Fruit fly (Drosophila melanogaster): Measurements from ENCODE around the gene Ugt302C1.

Gene Ugt302C1

DNA sequence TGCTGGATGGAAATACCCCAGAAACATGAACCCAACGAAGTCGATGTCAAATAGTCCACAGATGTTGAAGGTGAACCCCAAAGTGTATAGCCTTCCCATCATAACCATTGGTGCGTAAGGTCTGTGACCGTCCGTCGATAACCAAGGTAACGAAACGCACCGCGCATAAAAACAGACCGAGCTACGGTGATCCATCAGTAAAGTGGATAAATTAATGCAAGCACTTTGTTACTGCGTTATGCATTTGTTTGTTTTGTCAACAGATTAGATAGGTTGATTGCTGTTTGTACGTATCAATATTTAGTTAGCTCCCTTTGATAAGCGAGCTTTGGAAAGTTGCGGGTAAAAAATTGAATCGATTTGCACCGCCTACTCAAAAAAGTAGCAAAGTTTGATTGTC, 21.4 kb downstream of the Ugt302C1 start (continued):
- no peak for TF ChIP-seq ranshi (GFP tag; IDR thresholded peaks at IDR 0.05)
- TF ChIP-seq CG11696 (GFP tag; IDR thresholded peaks at IDR 0.05): no peak
- peak; percentile 13 for TF ChIP-seq dmrt99B (tag; optimal IDR thresholded peaks at IDR 0.05)
- TF ChIP-seq pfk (GFP tag; optimal IDR thresholded peaks at IDR 0.05): no peak
- peak; percentile 1 for TF ChIP-seq CG3281 (GFP tag; optimal IDR thresholded peaks at IDR 0.05)
- TF ChIP-seq sens (GFP tag): peak; percentile 60
- TF ChIP-seq chinmo (GFP tag; IDR thresholded peaks at IDR 0.05; ENCODE audit: partially characterized antibody): no peak
- no peak for TF ChIP-seq sima (GFP tag; optimal IDR thresholded peaks at IDR 0.05)
- peak; percentile 17 for TF ChIP-seq HHEX (GFP tag; optimal IDR thresholded peaks at IDR 0.05)
- TF ChIP-seq CG15479 (GFP tag; optimal IDR thresholded peaks at IDR 0.05): no peak
- TF ChIP-seq CG2120 (GFP tag; optimal IDR thresholded peaks at IDR 0.05): no peak
- TF ChIP-seq ci (GFP tag; IDR thresholded peaks at IDR 0.05): 0 out of 3 replicates have a peak, but pooled peaks have one; percentile 14
- peak; percentile 26 for TF ChIP-seq unpg (GFP tag; optimal IDR thresholded peaks at IDR 0.05)
- no peak for TF ChIP-seq btn (GFP tag; optimal IDR thresholded peaks at IDR 0.05)
- TF ChIP-seq CoRest (tag; optimal IDR thresholded peaks at IDR 0.05): no peak
- peak; percentile 40 for TF ChIP-seq BtbVII (GFP tag; optimal IDR thresholded peaks at IDR 0.05)
- no peak for TF ChIP-seq CG5180 (GFP tag; optimal IDR thresholded peaks at IDR 0.05)
- TF ChIP-seq Meics (GFP tag; optimal IDR thresholded peaks at IDR 0.05): peak; percentile 90
- TF ChIP-seq CG8290 (GFP tag; optimal IDR thresholded peaks at IDR 0.05): no peak
- peak in 1 of 2 experiments; percentile 12 for TF ChIP-seq CG8290 (tag; optimal IDR thresholded peaks at IDR 0.05)
- peak; percentile 49 for TF ChIP-seq wek (GFP tag; optimal IDR thresholded peaks at IDR 0.05)
- no peak for TF ChIP-seq sisA (GFP tag; IDR thresholded peaks at IDR 0.05)
- no peak for TF ChIP-seq MBD-R2 (GFP tag; IDR thresholded peaks at IDR 0.05)
- TF ChIP-seq mirr (GFP tag; optimal IDR thresholded peaks at IDR 0.05): peak; percentile 63
- TF ChIP-seq Spps (tag; optimal IDR thresholded peaks at IDR 0.05): no peak
- peak; percentile 38 for TF ChIP-seq Asciz (GFP tag; optimal IDR thresholded peaks at IDR 0.05)
- no peak for TF ChIP-seq Oli (tag; optimal IDR thresholded peaks at IDR 0.05)
- TF ChIP-seq exex (tag; optimal IDR thresholded peaks at IDR 0.05): peak; percentile 42
- no peak for TF ChIP-seq Ssrp (tag; optimal IDR thresholded peaks at IDR 0.05)
- TF ChIP-seq wdn (GFP tag; IDR thresholded peaks at IDR 0.05): no peak
- peak; percentile 11 for TF ChIP-seq CG15601 (tag; optimal IDR thresholded peaks at IDR 0.05)
- TF ChIP-seq CG7839 (tag; optimal IDR thresholded peaks at IDR 0.05): no peak
- TF ChIP-seq row (GFP tag; IDR thresholded peaks at IDR 0.05): peak; percentile 13; the same call in 1 of the 3 replicates
- no peak for TF ChIP-seq Dp (GFP tag; optimal IDR thresholded peaks at IDR 0.05)
- no peak for TF ChIP-seq CG8089 (GFP tag; optimal IDR thresholded peaks at IDR 0.05)
- peak; percentile 15 for TF ChIP-seq CG13296 (GFP tag; optimal IDR thresholded peaks at IDR 0.05)
- no peak for TF ChIP-seq gt (GFP tag; IDR thresholded peaks at IDR 0.05)

DNA sequence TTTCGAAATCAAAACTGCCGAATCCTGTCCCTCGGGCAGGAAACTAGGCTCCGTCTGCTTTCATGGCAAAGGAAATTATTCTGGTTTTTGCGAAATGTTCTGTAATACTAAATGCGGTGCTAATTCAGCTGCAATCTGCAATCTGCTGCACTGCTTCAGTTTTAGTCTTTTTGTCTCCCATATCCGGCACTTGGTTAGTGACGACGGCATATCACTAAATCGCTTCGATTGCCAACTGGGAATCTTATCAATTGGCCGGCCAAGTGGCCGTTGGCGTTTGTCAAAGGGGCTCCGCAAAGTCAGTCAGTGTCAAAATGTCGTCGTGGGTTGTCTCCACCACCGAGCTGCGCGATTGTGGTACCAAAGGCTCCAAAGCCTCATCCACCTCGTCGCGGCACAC, 38.9 kb downstream of the Ugt302C1 start, which contains the start of gene CG18577:
Gene CG18577 (plus strand): TSS at position 301 of the 400 bp plus-strand sequence.
- TF ChIP-seq HLH3B (GFP tag; IDR thresholded peaks at IDR 0.05) (no peak), Meics (GFP tag; optimal IDR thresholded peaks at IDR 0.05) (peak; percentile 55), h (optimal IDR thresholded peaks at IDR 0.05) (no peak), CG11456 (GFP tag; IDR thresholded peaks at IDR 0.05) (0 out of 3 replicates have a peak, but pooled peaks have one; percentile 5), CG8281 (tag; optimal IDR thresholded peaks at IDR 0.05) (no peak), CG4617 (GFP tag; optimal IDR thresholded peaks at IDR 0.05; ENCODE audit: borderline replicate concordance) (no peak), GATAe (GFP tag; conservative IDR thresholded peaks at IDR 0.05) (peak; percentile 18; the same call in 1 of the 2 replicates), chm (GFP tag; IDR thresholded peaks at IDR 0.05) (no peak), Med (GFP tag) (peak; percentile 87), z (GFP tag; IDR thresholded peaks at IDR 0.05) (no peak), kay (GFP tag; optimal IDR thresholded peaks at IDR 0.05) (no peak), Hey (tag; optimal IDR thresholded peaks at IDR 0.05) (peak; percentile 41)
